Worm (Caenorhabditis elegans) whole organism, L4/young adult: Measurements from ENCODE around the gene ced-5.

Source experiments
- W03F9.2 ChIP-seq: fragments of 150-350 bp; optimal IDR thresholded peaks from 2 replicates; lab custom pipeline; 2014; ENCODE audit warnings: missing biosample characterization, missing genetic modification characterization
- him-1 ChIP-seq: sonication (generic microtip); optimal IDR thresholded peaks from 2 replicates; lab custom pipeline; 2016; ENCODE audit warnings: missing genotype, missing genetic modification reagents, missing genetic modification characterization, missing compliant biosample characterization

DNA sequence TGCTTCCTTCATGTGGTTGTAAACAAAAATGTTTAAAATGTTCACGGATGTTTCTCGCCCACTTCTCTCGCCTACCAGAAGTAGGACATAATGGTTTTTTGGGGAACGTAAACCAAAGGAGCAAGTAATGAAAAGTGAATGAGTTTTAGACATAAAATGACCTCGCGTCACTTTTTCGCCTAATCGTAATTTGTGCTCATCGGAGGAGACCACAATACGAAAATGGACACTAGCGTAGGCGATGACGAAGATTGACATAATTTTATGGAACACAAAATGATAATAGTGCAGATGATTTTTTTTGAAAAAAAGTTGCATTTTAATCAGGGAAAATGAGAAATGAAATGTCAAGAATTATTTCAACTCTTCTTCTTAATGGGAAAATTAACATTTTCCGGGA is 15.2 kb upstream of the ced-5 start:
- TF ChIP-seq him-1 (tag; lab: Kevin White, UChicago) (no peak), W03F9.2 (tag; lab: Kevin White, UChicago) (no peak)
